Worm (Caenorhabditis elegans) whole organism, midembryonic: Measurements from ENCODE around the gene F57C7.4.

Experiments used
- cog-1 ChIP-seq: sonication (generic microtip); optimal IDR thresholded peaks from 2 replicates; lab custom pipeline; 2016; ENCODE audit warnings: missing genetic modification characterization, missing compliant biosample characterization
- flt-1 ChIP-seq: fragments of 200-800 bp; sonication (Bioruptor generic); IDR thresholded peaks from 2 replicates; pipeline ENCODE4 v1.3.6; 2022; ENCODE audit warnings: missing genetic modification characterization, missing compliant biosample characterization
- med-1 ChIP-seq: sonication (generic microtip); optimal IDR thresholded peaks from 2 replicates; lab custom pipeline; 2017; ENCODE audit warnings: missing genetic modification characterization, mild to moderate bottlenecking, missing compliant biosample characterization, antibody characterized with exemption, missing genetic modification reagents; ENCODE audit not compliant: insufficient read depth
- ref-1 ChIP-seq: fragments of 200-800 bp; sonication (Bioruptor generic); conservative IDR thresholded peaks from 2 replicates; pipeline ENCODE4 v1.3.6; 2022; ENCODE audit warnings: missing genetic modification reagents, missing genetic modification characterization, missing compliant biosample characterization
- ztf-29 ChIP-seq: fragments of 200-800 bp; sonication (Bioruptor generic); IDR thresholded peaks from 2 replicates; pipeline ENCODE4 v1.3.6; 2022; ENCODE audit warnings: missing genetic modification reagents, missing genetic modification characterization, missing compliant biosample characterization

ce11 chrX:10534625-10535244 is 54.6 kb downstream of the F57C7.4 start:
- TF ChIP-seq flt-1 (GFP tag; lab: Robert Waterston, UW) (no peak), ref-1 (GFP tag; lab: Robert Waterston, UW) (no peak), ztf-29 (no peak), med-1 (GFP tag; lab: Kevin White, UChicago) (no peak), cog-1 (tag; lab: Kevin White, UChicago) (no peak)
